Fruit fly (Drosophila melanogaster): Measurements from ENCODE around the gene CG44006.

DNA sequence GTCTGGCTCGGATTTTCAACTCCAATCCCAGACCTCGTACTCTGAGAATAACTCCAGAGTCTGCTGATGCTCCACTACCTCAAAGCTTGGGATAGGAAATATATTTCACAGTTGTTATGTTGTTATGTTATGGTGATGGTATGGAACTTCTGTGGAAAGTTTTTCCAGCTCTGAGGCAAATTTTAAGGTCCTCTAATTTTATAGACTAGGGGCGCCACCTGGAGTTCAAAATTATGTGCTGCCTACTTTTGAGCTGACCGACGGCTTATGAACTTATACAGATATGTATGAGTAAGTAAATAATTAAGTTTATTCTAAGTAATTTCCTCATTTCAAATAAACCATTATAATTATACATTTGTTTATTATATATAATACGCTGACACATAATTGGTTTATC is 13.5 kb upstream of the CG44006 start:
- no peak for TF ChIP-seq pan (optimal IDR thresholded peaks at IDR 0.05)
- TF ChIP-seq psq (optimal IDR thresholded peaks at IDR 0.05): no peak
- no peak for TF ChIP-seq EcR (GFP tag; optimal IDR thresholded peaks at IDR 0.05)
- no peak for TF ChIP-seq CG8478 (optimal IDR thresholded peaks at IDR 0.05)

All from whole organism.